Worm (Caenorhabditis elegans): ENCODE data around the gene ops-1.

The ops-1 gene

ce11 chrIV:6327363-6328015 lies 43.3 kb upstream of the ops-1 start:
- TF ChIP-seq C34F6.9 (tag; optimal IDR thresholded peaks at IDR 0.05), result peak; percentile 63
- peak in 1 of 2 experiments; percentile 41 for TF ChIP-seq lsy-2 (tag; optimal IDR thresholded peaks at IDR 0.05)
- no peak for TF ChIP-seq blmp-1 (tag; optimal IDR thresholded peaks at IDR 0.05; ENCODE audit: insufficient read depth)
- TF ChIP-seq nhr-6 (tag; optimal IDR thresholded peaks at IDR 0.05), result no peak
- TF ChIP-seq aly-2 (tag; optimal IDR thresholded peaks at IDR 0.05), result no peak
- peak; percentile 63 for TF ChIP-seq unc-55 (GFP tag; optimal IDR thresholded peaks at IDR 0.05)
- TF ChIP-seq fos-1 (tag; optimal IDR thresholded peaks at IDR 0.05), result peak; percentile 75

- TF ChIP-seq lin-11 (tag; optimal IDR thresholded peaks at IDR 0.05) (no peak), ztf-11 (tag; optimal IDR thresholded peaks at IDR 0.05) (no peak), mdl-1 (tag; optimal IDR thresholded peaks at IDR 0.05) (no peak), peb-1 (tag; optimal IDR thresholded peaks at IDR 0.05) (no peak)
These were observed 42.3 kb upstream of the ops-1 start, which contains the start of gene lsm-8 for ce11 chrIV:6326448-6326847. TSS of gene lsm-8 (plus strand) at chrIV:6326526.

ce11 chrIV:6325772-6326171 lies 41.6 kb upstream of the ops-1 start:
- no peak for TF ChIP-seq unc-39 (tag; optimal IDR thresholded peaks at IDR 0.05)
- TF ChIP-seq zag-1 (tag; optimal IDR thresholded peaks at IDR 0.05), result no peak
- no peak for TF ChIP-seq nhr-10 (tag; optimal IDR thresholded peaks at IDR 0.05)
- no peak for TF ChIP-seq sem-4 (tag; optimal IDR thresholded peaks at IDR 0.05)
- TF ChIP-seq ama-1 (optimal IDR thresholded peaks at IDR 0.05), result no peak
- TF ChIP-seq nhr-12 (tag; optimal IDR thresholded peaks at IDR 0.05), result no peak

ce11 chrIV:6323654-6324224 lies 39.6 kb upstream of the ops-1 start, which contains the start of gene sqd-1:
TSS of gene sqd-1 (plus strand) at chrIV:6324174.
- peak; percentile 95 for TF ChIP-seq gmeb-1 (tag; optimal IDR thresholded peaks at IDR 0.05)
- peak; percentile 84 for TF ChIP-seq Y55F3AM.14 (GFP tag; optimal IDR thresholded peaks at IDR 0.05)
- TF ChIP-seq C34F6.9 (tag; optimal IDR thresholded peaks at IDR 0.05), result peak; percentile 95
- no peak for TF ChIP-seq ztf-11 (tag; optimal IDR thresholded peaks at IDR 0.05)
- peak; percentile 60 for TF ChIP-seq ama-1 (optimal IDR thresholded peaks at IDR 0.05)
- no peak for TF ChIP-seq aly-2 (tag; optimal IDR thresholded peaks at IDR 0.05)
- TF ChIP-seq snpc-4 (tag; optimal IDR thresholded peaks at IDR 0.05), result peak; percentile 84
- TF ChIP-seq elt-1 (tag; optimal IDR thresholded peaks at IDR 0.05), result no peak
- peak; percentile 99 for TF ChIP-seq lin-11 (tag; optimal IDR thresholded peaks at IDR 0.05)
- no peak for TF ChIP-seq nhr-12 (tag; optimal IDR thresholded peaks at IDR 0.05)
- peak; percentile 98 to 99 for TF ChIP-seq lsy-2 (tag; optimal IDR thresholded peaks at IDR 0.05)
- peak; percentile 98 for TF ChIP-seq sma-9 (GFP tag; optimal IDR thresholded peaks at IDR 0.05)
- TF ChIP-seq sma-9 (tag; optimal IDR thresholded peaks at IDR 0.05), result no peak
- no peak for TF ChIP-seq peb-1 (tag; optimal IDR thresholded peaks at IDR 0.05)
- TF ChIP-seq mdl-1 (tag; optimal IDR thresholded peaks at IDR 0.05), result peak; percentile 27 to 69
- no peak for TF ChIP-seq mbf-1 (tag; optimal IDR thresholded peaks at IDR 0.05)
- TF ChIP-seq blmp-1 (tag; optimal IDR thresholded peaks at IDR 0.05; ENCODE audit: insufficient read depth), result peak; percentile 67
- peak; percentile 78 for TF ChIP-seq zag-1 (tag; optimal IDR thresholded peaks at IDR 0.05)
- TF ChIP-seq egl-27 (tag; optimal IDR thresholded peaks at IDR 0.05), result peak; percentile 91
- TF ChIP-seq nhr-25 (tag; optimal IDR thresholded peaks at IDR 0.05), result peak; percentile 97
- TF ChIP-seq ztf-1 (GFP tag; conservative IDR thresholded peaks at IDR 0.05), result no peak
- TF ChIP-seq F13H6.1 (tag; optimal IDR thresholded peaks at IDR 0.05), result peak; percentile 95
- peak; percentile 94 for TF ChIP-seq ceh-16 (tag; optimal IDR thresholded peaks at IDR 0.05)
- peak; percentile 84 for TF ChIP-seq ztf-4 (tag; optimal IDR thresholded peaks at IDR 0.05)
- no peak for TF ChIP-seq dmd-4 (tag; optimal IDR thresholded peaks at IDR 0.05)
- TF ChIP-seq nhr-21 (tag; optimal IDR thresholded peaks at IDR 0.05), result peak; percentile 97
- TF ChIP-seq ZK546.5 (tag; optimal IDR thresholded peaks at IDR 0.05), result peak; percentile 100
- peak; percentile 96 for TF ChIP-seq crh-2 (tag; optimal IDR thresholded peaks at IDR 0.05)
- no peak for TF ChIP-seq alr-1 (tag; optimal IDR thresholded peaks at IDR 0.05)
- peak; percentile 91 for TF ChIP-seq ceh-82 (tag; optimal IDR thresholded peaks at IDR 0.05)
- TF ChIP-seq skn-1 (tag; optimal IDR thresholded peaks at IDR 0.05), result peak; percentile 68
- TF ChIP-seq nhr-6 (tag; optimal IDR thresholded peaks at IDR 0.05), result peak; percentile 91
- peak; percentile 97 for TF ChIP-seq sma-3 (GFP tag; optimal IDR thresholded peaks at IDR 0.05)
- peak; percentile 98 for TF ChIP-seq unc-55 (GFP tag; optimal IDR thresholded peaks at IDR 0.05)
- TF ChIP-seq nhr-237 (tag; optimal IDR thresholded peaks at IDR 0.05), result peak; percentile 35
- no peak for TF ChIP-seq lin-39 (tag; optimal IDR thresholded peaks at IDR 0.05)
- peak; percentile 88 for TF ChIP-seq nhr-10 (tag; optimal IDR thresholded peaks at IDR 0.05)
- TF ChIP-seq nhr-129 (tag; optimal IDR thresholded peaks at IDR 0.05), result peak; percentile 89
- TF ChIP-seq fos-1 (tag; optimal IDR thresholded peaks at IDR 0.05), result peak; percentile 85
- peak; percentile 56 for TF ChIP-seq nhr-77 (tag; optimal IDR thresholded peaks at IDR 0.05)
- peak; percentile 96 for TF ChIP-seq lin-13 (GFP tag; optimal IDR thresholded peaks at IDR 0.05)
- TF ChIP-seq mab-5 (tag; optimal IDR thresholded peaks at IDR 0.05), result peak; percentile 88
- no peak for TF ChIP-seq nhr-23 (tag; optimal IDR thresholded peaks at IDR 0.05)

Measured in whole organism, L2 larva.